Worm (Caenorhabditis elegans) whole organism, L4 larva: ENCODE results near the gene T26C12.1.

Source experiments
- F10B5.3 ChIP-seq: sonication (generic microtip); optimal IDR thresholded peaks from 2 replicates; lab custom pipeline; 2016; ENCODE audit warnings: mild to moderate bottlenecking, missing genetic modification characterization, missing compliant biosample characterization
- R02D3.7 ChIP-seq: fragments of 150-350 bp; sonication (generic microtip); optimal IDR thresholded peaks from 3 replicates; lab custom pipeline; 2014; ENCODE audit warnings: missing biosample characterization, missing genetic modification characterization
- T20F7.1 ChIP-seq: fragments of 200-800 bp; sonication (Bioruptor generic); optimal IDR thresholded peaks from 2 replicates; lab custom pipeline; 2018; ENCODE audit warnings: mild to moderate bottlenecking, missing genetic modification characterization, missing compliant biosample characterization
- Y5F2A.4 ChIP-seq: fragments of 200-800 bp; sonication (Bioruptor generic); optimal IDR thresholded peaks from 2 replicates; lab custom pipeline; 2018; ENCODE audit warnings: mild to moderate bottlenecking, missing genetic modification characterization, missing compliant biosample characterization
- ZK337.2 ChIP-seq: fragments of 200-800 bp; sonication (Bioruptor generic); IDR thresholded peaks from 2 replicates; pipeline ENCODE4 v1.3.6; 2022; ENCODE audit warnings: missing genetic modification reagents, missing genetic modification characterization, missing compliant biosample characterization
- ZK546.5 ChIP-seq, 2 experiments: sonication (generic microtip); optimal IDR thresholded peaks; 2 replicates each; lab custom pipeline; 2017; ENCODE audit warnings: missing biosample characterization in 2 of 2, missing genetic modification characterization in 2 of 2
- ama-1 ChIP-seq: fragments of 150-350 bp; optimal IDR thresholded peaks from 2 replicates; lab custom pipeline; 2014; ENCODE audit warnings: inconsistent platforms, mixed read lengths
- attf-4 ChIP-seq: sonication (generic microtip); optimal IDR thresholded peaks from 3 replicates; lab custom pipeline; 2017; ENCODE audit warnings: missing biosample characterization, missing genetic modification characterization
- ceh-28 ChIP-seq: fragments of 150-350 bp; optimal IDR thresholded peaks from 2 replicates; lab custom pipeline; 2014; ENCODE audit warnings: missing biosample characterization, missing genetic modification reagents, missing genetic modification characterization
- ceh-32 ChIP-seq: sonication (generic microtip); optimal IDR thresholded peaks from 2 replicates; lab custom pipeline; 2016; ENCODE audit warnings: mild to moderate bottlenecking, missing genetic modification characterization, missing compliant biosample characterization; ENCODE audit not compliant: poor library complexity
- ces-1 ChIP-seq: fragments of 150-350 bp; sonication (generic microtip); optimal IDR thresholded peaks from 4 replicates; lab custom pipeline; 2014; ENCODE audit warnings: missing biosample characterization, missing genetic modification reagents, missing genetic modification characterization
- daf-12 ChIP-seq: fragments of 150-350 bp; optimal IDR thresholded peaks from 2 replicates; lab custom pipeline; 2014; ENCODE audit warnings: missing biosample characterization, missing genetic modification reagents, missing genetic modification characterization
- daf-19 ChIP-seq: fragments of 200-800 bp; sonication (Bioruptor generic); conservative IDR thresholded peaks from 2 replicates; pipeline ENCODE4 v1.3.6; 2022; ENCODE audit warnings: missing genetic modification characterization, missing compliant biosample characterization
- dpl-1 ChIP-seq: fragments of 150-350 bp; optimal IDR thresholded peaks from 2 replicates; lab custom pipeline; 2014; ENCODE audit warnings: missing biosample characterization, missing genetic modification reagents, missing genetic modification characterization
- duxl-1 ChIP-seq: sonication (generic microtip); optimal IDR thresholded peaks from 2 replicates; lab custom pipeline; 2016; ENCODE audit warnings: mild to moderate bottlenecking, missing genetic modification characterization, moderate library complexity, missing compliant biosample characterization; ENCODE audit not compliant: poor library complexity
- dve-1 ChIP-seq: sonication (generic microtip); optimal IDR thresholded peaks from 2 replicates; lab custom pipeline; 2017; ENCODE audit warnings: antibody characterized with exemption, mild to moderate bottlenecking, missing genetic modification characterization, missing compliant biosample characterization; ENCODE audit not compliant: insufficient read depth
- egl-27 ChIP-seq: sonication (generic microtip); optimal IDR thresholded peaks from 3 replicates; lab custom pipeline; 2017; ENCODE audit warnings: missing biosample characterization, missing genetic modification reagents, missing genetic modification characterization
- egl-43 ChIP-seq: fragments of 200-800 bp; sonication (Bioruptor generic); IDR thresholded peaks from 2 replicates; pipeline ENCODE4 v1.3.6; 2022; ENCODE audit warnings: missing genetic modification reagents, missing genetic modification characterization, missing compliant biosample characterization
- fkh-10 ChIP-seq: fragments of 150-350 bp; optimal IDR thresholded peaks from 2 replicates; lab custom pipeline; 2014; ENCODE audit warnings: missing biosample characterization, missing genetic modification reagents, missing genetic modification characterization
- gei-8 ChIP-seq: fragments of 200-800 bp; sonication (Bioruptor generic); optimal IDR thresholded peaks from 2 replicates; lab custom pipeline; 2018; ENCODE audit warnings: mild to moderate bottlenecking, missing genetic modification characterization, missing compliant biosample characterization
- hlh-30 ChIP-seq: sonication (generic microtip); optimal IDR thresholded peaks from 2 replicates; lab custom pipeline; 2017; ENCODE audit warnings: antibody characterized with exemption, mild to moderate bottlenecking, missing genetic modification characterization, missing compliant biosample characterization; ENCODE audit not compliant: insufficient read depth
- hmg-1.1 ChIP-seq: fragments of 200-800 bp; sonication (Bioruptor generic); IDR thresholded peaks from 2 replicates; pipeline ENCODE4 v1.3.6; 2022; ENCODE audit warnings: missing genetic modification reagents, missing genetic modification characterization, missing compliant biosample characterization
- lim-7 ChIP-seq: fragments of 200-800 bp; sonication (Bioruptor generic); IDR thresholded peaks from 2 replicates; pipeline ENCODE4 v1.3.6; 2022; ENCODE audit warnings: missing genetic modification characterization, missing compliant biosample characterization
- lin-15B ChIP-seq: fragments of 150-350 bp; sonication (generic microtip); optimal IDR thresholded peaks from 3 replicates; lab custom pipeline; 2014; ENCODE audit warnings: missing biosample characterization, missing genetic modification characterization
- lin-38 ChIP-seq: fragments of 200-800 bp; sonication (Bioruptor generic); IDR thresholded peaks from 2 replicates; pipeline ENCODE4 v1.3.6; 2022; ENCODE audit warnings: missing genetic modification reagents, missing genetic modification characterization, missing compliant biosample characterization
- lsy-2 ChIP-seq, 2 experiments: fragments of 150-350 bp in 1 of 2; sonication (generic microtip) in 1 of 2; optimal IDR thresholded peaks; 2 replicates each; lab custom pipeline; 2014 to 2017; ENCODE audit warnings: missing biosample characterization in 2 of 2, missing genetic modification characterization in 2 of 2
- madf-9 ChIP-seq: fragments of 200-800 bp; sonication (Bioruptor generic); conservative IDR thresholded peaks from 2 replicates; pipeline ENCODE4 v1.3.6; 2022; ENCODE audit warnings: missing genetic modification reagents, missing genetic modification characterization, missing compliant biosample characterization
- mep-1 ChIP-seq: fragments of 150-350 bp; sonication (generic microtip); optimal IDR thresholded peaks from 3 replicates; lab custom pipeline; 2014; ENCODE audit warnings: missing biosample characterization, missing genetic modification characterization
- mxl-3 ChIP-seq: fragments of 200-800 bp; sonication (Bioruptor generic); optimal IDR thresholded peaks from 2 replicates; lab custom pipeline; 2018; ENCODE audit warnings: mild to moderate bottlenecking, missing genetic modification characterization, missing compliant biosample characterization
- nhr-11 ChIP-seq: fragments of 150-350 bp; optimal IDR thresholded peaks from 2 replicates; lab custom pipeline; 2014; ENCODE audit warnings: missing biosample characterization, missing genetic modification characterization
- nhr-111 ChIP-seq: fragments of 200-800 bp; sonication (Bioruptor generic); optimal IDR thresholded peaks from 2 replicates; lab custom pipeline; 2018; ENCODE audit warnings: mild to moderate bottlenecking, missing genetic modification characterization, missing compliant biosample characterization
- nhr-237 ChIP-seq: sonication (generic microtip); optimal IDR thresholded peaks from 2 replicates; lab custom pipeline; 2017; ENCODE audit warnings: missing biosample characterization, missing genetic modification characterization
- nhr-25 ChIP-seq: sonication (generic microtip); optimal IDR thresholded peaks from 2 replicates; lab custom pipeline; 2017; ENCODE audit warnings: missing genetic modification characterization, mild to moderate bottlenecking, missing compliant biosample characterization, antibody characterized with exemption, moderate library complexity, borderline replicate concordance; ENCODE audit not compliant: insufficient read depth
- nhr-48 ChIP-seq: sonication (generic microtip); optimal IDR thresholded peaks from 2 replicates; lab custom pipeline; 2016; ENCODE audit warnings: mild to moderate bottlenecking, missing genetic modification characterization, missing compliant biosample characterization
- nhr-76 ChIP-seq: fragments of 150-350 bp; optimal IDR thresholded peaks from 2 replicates; lab custom pipeline; 2014; ENCODE audit warnings: missing biosample characterization, missing genetic modification characterization
- php-3 ChIP-seq: fragments of 200-800 bp; sonication (Bioruptor generic); IDR thresholded peaks from 2 replicates; pipeline ENCODE4 v1.3.6; 2022; ENCODE audit warnings: missing genetic modification reagents, missing genetic modification characterization, missing compliant biosample characterization
- saeg-2 ChIP-seq: fragments of 200-800 bp; sonication (Bioruptor generic); IDR thresholded peaks from 2 replicates; pipeline ENCODE4 v1.3.6; 2022; ENCODE audit warnings: missing genetic modification reagents, missing genetic modification characterization, missing compliant biosample characterization
- set-16 ChIP-seq: fragments of 200-800 bp; sonication (Bioruptor generic); IDR thresholded peaks from 2 replicates; pipeline ENCODE4 v1.3.6; 2022; ENCODE audit warnings: missing genetic modification reagents, missing genetic modification characterization, missing compliant biosample characterization
- skn-1 ChIP-seq: fragments of 150-350 bp; optimal IDR thresholded peaks from 2 replicates; lab custom pipeline; 2014; ENCODE audit warnings: missing biosample characterization, missing genetic modification characterization
- snpc-1.2 ChIP-seq: fragments of 200-800 bp; sonication (Bioruptor generic); IDR thresholded peaks from 2 replicates; pipeline ENCODE4 v1.3.6; 2022; ENCODE audit warnings: missing genetic modification reagents, missing genetic modification characterization, missing compliant biosample characterization
- snpc-4 ChIP-seq: fragments of 150-350 bp; optimal IDR thresholded peaks from 2 replicates; lab custom pipeline; 2014; ENCODE audit warnings: missing biosample characterization, missing genetic modification characterization
- spr-1 ChIP-seq: sonication (generic microtip); optimal IDR thresholded peaks from 2 replicates; lab custom pipeline; 2016; ENCODE audit warnings: mild to moderate bottlenecking, missing genetic modification characterization, missing compliant biosample characterization
- spr-3 ChIP-seq: fragments of 200-800 bp; sonication (Bioruptor generic); optimal IDR thresholded peaks from 2 replicates; lab custom pipeline; 2018; ENCODE audit warnings: mild to moderate bottlenecking, missing genetic modification characterization, missing compliant biosample characterization
- unc-130 ChIP-seq: sonication (generic microtip); optimal IDR thresholded peaks from 2 replicates; lab custom pipeline; 2016; ENCODE audit warnings: missing genetic modification reagents, missing genetic modification characterization, missing compliant biosample characterization
- unc-62 ChIP-seq, 3 experiments: fragments of 150-350 bp in 1 of 3; sonication (generic microtip); optimal IDR thresholded peaks in 2 of 3; peaks in 1 of 3; 1 replicate in 1 of 3; 2 replicates in 2 of 3; lab custom pipeline; 2014 to 2017; ENCODE audit warnings: missing biosample characterization in 3 of 3, missing genetic modification characterization in 3 of 3, missing genetic modification reagents in 3 of 3, missing genotype in 1 of 3
- vab-7 ChIP-seq: fragments of 200-800 bp; sonication (Bioruptor generic); IDR thresholded peaks from 2 replicates; pipeline ENCODE4 v1.3.6; 2022; ENCODE audit warnings: missing genetic modification reagents, missing genetic modification characterization, missing compliant biosample characterization
- zfp-3 ChIP-seq: fragments of 200-800 bp; sonication (Bioruptor generic); conservative IDR thresholded peaks from 2 replicates; pipeline ENCODE4 v1.3.6; 2022; ENCODE audit warnings: missing genetic modification reagents, missing genetic modification characterization, missing compliant biosample characterization
- zip-11 ChIP-seq: fragments of 200-800 bp; sonication (Bioruptor generic); IDR thresholded peaks from 2 replicates; pipeline ENCODE4 v1.3.6; 2022; ENCODE audit warnings: missing genetic modification characterization, missing compliant biosample characterization
- zip-2 ChIP-seq: fragments of 150-350 bp; optimal IDR thresholded peaks from 2 replicates; lab custom pipeline; 2014; ENCODE audit warnings: missing biosample characterization, missing genetic modification characterization

The T26C12.1 gene

DNA sequence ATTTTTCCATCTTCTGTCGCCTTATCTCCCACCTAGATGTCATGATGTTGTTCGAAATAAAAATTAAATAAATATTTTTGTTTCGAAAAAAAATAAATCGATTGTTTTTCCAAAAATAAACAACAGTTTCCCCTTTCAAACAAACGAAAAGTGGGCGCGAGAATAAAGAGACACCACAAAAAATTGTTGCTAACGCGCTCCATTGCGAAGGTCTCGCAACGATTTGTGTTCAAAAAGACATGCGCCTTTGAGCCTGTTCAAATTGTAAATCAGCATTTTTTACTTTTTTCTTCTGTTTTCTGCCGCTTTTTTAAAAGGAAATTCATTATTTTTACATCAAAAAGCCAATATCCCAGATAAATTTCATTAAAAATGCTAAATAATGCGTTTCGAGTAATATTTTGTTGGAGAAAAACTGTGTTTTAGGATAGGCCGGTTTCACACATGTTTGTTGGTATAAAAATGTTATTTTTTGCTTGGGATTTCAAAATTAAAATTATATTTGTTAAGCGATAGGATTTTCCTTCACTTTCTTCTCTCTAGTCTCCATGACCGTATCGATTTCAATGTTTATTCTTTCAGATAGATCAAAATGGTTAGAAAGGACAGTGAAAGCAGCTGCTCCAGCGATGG lies 36.0 kb downstream of the T26C12.1 start, which contains the start of gene W08E12.7 (continued):
- TF ChIP-seq attf-4 (tag; lab: Kevin White, UChicago) (no peak), zfp-3 (GFP tag; lab: Robert Waterston, UW) (peak; percentile 87), ZK337.2 (GFP tag; lab: Robert Waterston, UW) (no peak), dpl-1 (GFP tag; lab: Kevin White, UChicago) (peak; percentile 92), lin-38 (GFP tag; lab: Robert Waterston, UW) (peak; percentile 100), spr-1 (tag; lab: Kevin White, UChicago) (peak; percentile 68), lin-15B (peak; percentile 91), saeg-2 (GFP tag; lab: Robert Waterston, UW) (no peak), mep-1 (peak; percentile 98), spr-3 (peak; percentile 32), lsy-2 (tag; optimal IDR thresholded peaks at IDR 0.05; lab: Kevin White, UChicago) (peak; percentile 90 to 97), snpc-1.2 (GFP tag; lab: Robert Waterston, UW) (0 out of 2 replicates have a peak, but pooled peaks have one; percentile 36), ceh-28 (tag; lab: Kevin White, UChicago) (peak; percentile 32), zip-11 (GFP tag; lab: Robert Waterston, UW) (no peak), nhr-11 (peak; percentile 95), R02D3.7 (tag; lab: Kevin White, UChicago) (peak; percentile 53), ces-1 (GFP tag; lab: Kevin White, UChicago) (no peak), daf-19 (no peak), fkh-10 (GFP tag; lab: Kevin White, UChicago) (peak; percentile 77), hmg-1.1 (GFP tag; lab: Robert Waterston, UW) (peak; percentile 87), ZK546.5 (tag; optimal IDR thresholded peaks at IDR 0.05; lab: Kevin White, UChicago) (peak in 1 of 2 experiments; percentile 53), nhr-48 (tag; lab: Kevin White, UChicago) (peak; percentile 58), daf-12 (tag; lab: Kevin White, UChicago) (no peak), lim-7 (no peak), duxl-1 (tag; lab: Kevin White, UChicago) (peak; percentile 79), F10B5.3 (tag; lab: Kevin White, UChicago) (no peak), T20F7.1 (GFP tag; lab: Kevin White, UChicago) (no peak), skn-1 (no peak), ceh-32 (no peak), ama-1 (lab: Kevin White, UChicago) (peak; percentile 77), unc-130 (GFP tag; lab: Kevin White, UChicago) (peak; percentile 96), snpc-4 (peak; percentile 9), set-16 (GFP tag; lab: Robert Waterston, UW) (no peak), nhr-25 (tag; lab: Kevin White, UChicago) (peak; percentile 64), egl-27 (tag; lab: Kevin White, UChicago) (no peak), nhr-237 (tag; lab: Kevin White, UChicago) (peak; percentile 14), zip-2 (tag; lab: Kevin White, UChicago) (peak; percentile 39), gei-8 (GFP tag; lab: Kevin White, UChicago) (no peak), vab-7 (GFP tag; lab: Robert Waterston, UW) (peak; percentile 85), Y5F2A.4 (GFP tag; lab: Kevin White, UChicago) (no peak), hlh-30 (tag; lab: Kevin White, UChicago) (peak; percentile 97), dve-1 (peak; percentile 99), madf-9 (GFP tag; lab: Robert Waterston, UW) (peak; percentile 74; the same call in 1 of the 2 replicates), nhr-111 (GFP tag; lab: Kevin White, UChicago) (no peak), nhr-76 (tag; lab: Kevin White, UChicago) (no peak), mxl-3 (GFP tag; lab: Kevin White, UChicago) (peak; percentile 79), php-3 (GFP tag; lab: Robert Waterston, UW) (0 out of 2 replicates have a peak, but pooled peaks have one; percentile 20), unc-62 (GFP tag; optimal IDR thresholded peaks at IDR 0.05 in 1 of 2; lab: Kevin White, UChicago) (peak in 1 of 2 experiments; percentile 71), unc-62 (tag; optimal IDR thresholded peaks at IDR 0.05; lab: Kevin White, UChicago) (no peak), egl-43 (GFP tag; lab: Robert Waterston, UW) (no peak)
